Fruit fly (Drosophila melanogaster) whole organism, embryonic: ENCODE data around the gene TwdlV.

Experiments
- Awh ChIP-seq: fragments of 200-800 bp; sonication (Bioruptor generic); IDR thresholded peaks from 2 replicates; pipeline ENCODE4, ENCODE4 v1.3.6; 2022; ENCODE audit warnings: missing biosample characterization, missing genetic modification characterization
- BEAF-32 ChIP-seq: fragments of 200-800 bp; sonication (Bioruptor generic); optimal IDR thresholded peaks from 3 replicates; lab custom pipeline; 2017; ENCODE audit warnings: missing biosample characterization, missing genetic modification characterization, mild to moderate bottlenecking, moderate library complexity, missing genetic modification reagents
- CG10147 ChIP-seq: fragments of 200-800 bp; sonication (Bioruptor generic); optimal IDR thresholded peaks from 2 replicates; lab custom pipeline; 2019; ENCODE audit warnings: missing biosample characterization, mild to moderate bottlenecking, missing genetic modification characterization, moderate library complexity
- CG10209 ChIP-seq: fragments of 200-800 bp; sonication (Bioruptor generic); optimal IDR thresholded peaks from 3 replicates; lab custom pipeline; 2017; ENCODE audit warnings: missing biosample characterization, mild to moderate bottlenecking, missing genetic modification characterization, missing genetic modification reagents
- CG10274 ChIP-seq: fragments of 200-800 bp; sonication (Bioruptor generic); optimal IDR thresholded peaks from 3 replicates; lab custom pipeline; 2017; ENCODE audit warnings: missing biosample characterization, mild to moderate bottlenecking, missing genetic modification characterization
- CG11504 ChIP-seq: fragments of 200-800 bp; sonication (Bioruptor generic); optimal IDR thresholded peaks from 3 replicates; lab custom pipeline; 2019; ENCODE audit warnings: missing biosample characterization, mild to moderate bottlenecking, missing genetic modification characterization, moderate library complexity
- CG12391 ChIP-seq: fragments of 200-800 bp; sonication (Bioruptor generic); optimal IDR thresholded peaks from 3 replicates; lab custom pipeline; 2018; ENCODE audit warnings: missing biosample characterization, mild to moderate bottlenecking, missing genetic modification characterization, moderate library complexity
- CG12744 ChIP-seq: fragments of 200-800 bp; sonication (Bioruptor generic); optimal IDR thresholded peaks from 2 replicates; lab custom pipeline; 2016; ENCODE audit warnings: missing biosample characterization, missing genetic modification characterization
- CG14860 ChIP-seq: fragments of 200-800 bp; sonication (Bioruptor generic); IDR thresholded peaks from 3 replicates; pipeline ENCODE4 v1.3.6; 2022; ENCODE audit warnings: missing biosample characterization, missing genetic modification characterization; ENCODE audit not compliant: partially characterized antibody
- CG15514 ChIP-seq: fragments of 200-800 bp; sonication (Bioruptor generic); optimal IDR thresholded peaks from 3 replicates; lab custom pipeline; 2017; ENCODE audit warnings: missing biosample characterization, missing genetic modification characterization, mild to moderate bottlenecking, moderate library complexity, missing genetic modification reagents
- CG17568 ChIP-seq: fragments of 200-800 bp; sonication (Bioruptor generic); optimal IDR thresholded peaks from 2 replicates; lab custom pipeline; 2018; ENCODE audit warnings: missing biosample characterization, mild to moderate bottlenecking, missing genetic modification characterization, moderate library complexity
- CG2202 ChIP-seq: fragments of 200-800 bp; sonication (Bioruptor generic); optimal IDR thresholded peaks from 2 replicates; lab custom pipeline; 2018; ENCODE audit warnings: missing biosample characterization, mild to moderate bottlenecking, missing genetic modification characterization
- CG31388 ChIP-seq: fragments of 200-800 bp; sonication (Bioruptor generic); optimal IDR thresholded peaks from 2 replicates; lab custom pipeline; 2016; ENCODE audit warnings: missing biosample characterization, missing genetic modification characterization
- CG32532 ChIP-seq: fragments of 200-800 bp; sonication (Bioruptor generic); IDR thresholded peaks from 2 replicates; pipeline ENCODE4 v1.3.6; 2022; ENCODE audit warnings: missing biosample characterization, missing genetic modification characterization
- CG3281 ChIP-seq: fragments of 200-800 bp; sonication (Bioruptor generic); optimal IDR thresholded peaks from 3 replicates; lab custom pipeline; 2017; ENCODE audit warnings: missing biosample characterization, mild to moderate bottlenecking, missing genetic modification characterization
- CG43689 ChIP-seq: fragments of 200-800 bp; sonication (Bioruptor generic); IDR thresholded peaks from 2 replicates; pipeline ENCODE4 v1.3.6; 2022; ENCODE audit warnings: missing biosample characterization, missing genetic modification characterization
- CG4404 ChIP-seq: fragments of 200-800 bp; sonication (Bioruptor generic); IDR thresholded peaks from 2 replicates; pipeline ENCODE4 v1.3.6; 2022; ENCODE audit warnings: missing biosample characterization, missing genetic modification characterization
- CG6254 ChIP-seq: fragments of 200-800 bp; sonication (Bioruptor generic); optimal IDR thresholded peaks from 3 replicates; lab custom pipeline; 2017; ENCODE audit warnings: mild to moderate bottlenecking, missing biosample characterization, missing genetic modification reagents, missing genetic modification characterization
- CG6689 ChIP-seq: fragments of 200-800 bp; sonication (Bioruptor generic); IDR thresholded peaks from 2 replicates; pipeline ENCODE4 v1.3.6; 2022; ENCODE audit warnings: missing biosample characterization, missing genetic modification characterization
- CG7271 ChIP-seq: fragments of 200-800 bp; sonication (Bioruptor generic); optimal IDR thresholded peaks from 2 replicates; lab custom pipeline; 2018; ENCODE audit warnings: missing biosample characterization, mild to moderate bottlenecking, missing genetic modification characterization, moderate library complexity
- CG7745 ChIP-seq: fragments of 200-800 bp; sonication (Bioruptor generic); optimal IDR thresholded peaks from 2 replicates; lab custom pipeline; 2018; ENCODE audit warnings: missing biosample characterization, mild to moderate bottlenecking, missing genetic modification characterization, moderate library complexity
- CG8924 ChIP-seq: fragments of 200-800 bp; optimal IDR thresholded peaks from 3 replicates; lab custom pipeline; 2019; ENCODE audit warnings: missing biosample characterization, mild to moderate bottlenecking, missing genetic modification characterization, moderate library complexity
- CG9797 ChIP-seq: fragments of 200-800 bp; sonication (Bioruptor generic); optimal IDR thresholded peaks from 3 replicates; lab custom pipeline; 2018; ENCODE audit warnings: missing biosample characterization, mild to moderate bottlenecking, missing genetic modification characterization
- Dref ChIP-seq: fragments of 200-800 bp; sonication (Bioruptor generic); IDR thresholded peaks from 2 replicates; pipeline ENCODE4 v1.3.6; 2022; ENCODE audit warnings: missing biosample characterization, missing genetic modification characterization
- ERR ChIP-seq: fragments of 200-800 bp; sonication (Bioruptor generic); optimal IDR thresholded peaks from 2 replicates; lab custom pipeline; 2016; ENCODE audit warnings: missing biosample characterization, missing genetic modification characterization
- Hr39 ChIP-seq: fragments of >200 bp; optimal IDR thresholded peaks from 2 replicates; lab custom pipeline; 2017
- NfI ChIP-seq: fragments of 200-800 bp; sonication (Bioruptor generic); optimal IDR thresholded peaks from 3 replicates; lab custom pipeline; 2018; ENCODE audit warnings: missing biosample characterization, mild to moderate bottlenecking, missing genetic modification characterization, moderate library complexity
- Oaz ChIP-seq: fragments of 200-800 bp; sonication (Bioruptor generic); IDR thresholded peaks from 2 replicates; pipeline ENCODE4 v1.3.6; 2022; ENCODE audit warnings: missing biosample characterization, missing genetic modification characterization
- PHDP ChIP-seq: fragments of 200-800 bp; sonication (Bioruptor generic); optimal IDR thresholded peaks from 3 replicates; lab custom pipeline; 2018; ENCODE audit warnings: missing biosample characterization, mild to moderate bottlenecking, missing genetic modification characterization, moderate library complexity
- Pdp1 ChIP-seq, 2 experiments: fragments of 200-800 bp; sonication (Bioruptor generic); optimal IDR thresholded peaks; 3 replicates each; lab custom pipeline; 2016; ENCODE audit warnings: missing biosample characterization in 2 of 2, missing genetic modification characterization in 2 of 2, mild to moderate bottlenecking in 1 of 2, moderate library complexity in 1 of 2
- Scr ChIP-seq: fragments of 200-800 bp; sonication (Bioruptor generic); IDR thresholded peaks from 2 replicates; pipeline ENCODE4 v1.3.6; 2022; ENCODE audit warnings: missing biosample characterization, missing genetic modification characterization; ENCODE audit not compliant: partially characterized antibody
- Six4 ChIP-seq: fragments of 200-800 bp; sonication (Bioruptor generic); optimal IDR thresholded peaks from 2 replicates; lab custom pipeline; 2016; ENCODE audit warnings: missing biosample characterization, missing genetic modification characterization
- Ssrp ChIP-seq: fragments of 200-800 bp; sonication (Bioruptor generic); optimal IDR thresholded peaks from 2 replicates; lab custom pipeline; 2018; ENCODE audit warnings: missing biosample characterization, mild to moderate bottlenecking, missing genetic modification characterization, moderate library complexity
- TFAM ChIP-seq: fragments of 200-800 bp; sonication (Bioruptor generic); optimal IDR thresholded peaks from 2 replicates; lab custom pipeline; 2017; ENCODE audit warnings: missing biosample characterization, missing genetic modification characterization, inconsistent platforms
- ac ChIP-seq: fragments of 200-800 bp; sonication (Bioruptor generic); optimal IDR thresholded peaks from 3 replicates; lab custom pipeline; 2017; ENCODE audit warnings: missing biosample characterization, mild to moderate bottlenecking, missing genetic modification characterization
- cwo ChIP-seq: fragments of 200-800 bp; sonication (Bioruptor generic); optimal IDR thresholded peaks from 3 replicates; lab custom pipeline; 2017; ENCODE audit warnings: missing biosample characterization, missing genetic modification characterization, mild to moderate bottlenecking, moderate library complexity, missing genetic modification reagents
- dati ChIP-seq: fragments of 200-800 bp; sonication (Bioruptor generic); IDR thresholded peaks from 2 replicates; pipeline ENCODE4 v1.3.6; 2022; ENCODE audit warnings: missing biosample characterization, missing genetic modification characterization
- dimm ChIP-seq: fragments of 200-800 bp; sonication (Bioruptor generic); IDR thresholded peaks from 2 replicates; pipeline ENCODE4 v1.3.6; 2022; ENCODE audit warnings: missing biosample characterization, missing genetic modification characterization
- gsb ChIP-seq: fragments of 200-800 bp; sonication (Bioruptor generic); IDR thresholded peaks from 2 replicates; pipeline ENCODE4 v1.3.6; 2022; ENCODE audit warnings: missing biosample characterization, missing genetic modification characterization
- hb ChIP-seq: fragments of 200-800 bp; sonication (Bioruptor generic); IDR thresholded peaks from 3 replicates; pipeline ENCODE4 v1.3.6; 2022; ENCODE audit warnings: missing biosample characterization, missing genetic modification characterization; ENCODE audit not compliant: partially characterized antibody
- knrl ChIP-seq: fragments of 200-800 bp; sonication (Bioruptor generic); IDR thresholded peaks from 3 replicates; pipeline ENCODE4 v1.3.6; 2022; ENCODE audit warnings: missing biosample characterization, missing genetic modification characterization; ENCODE audit not compliant: partially characterized antibody
- maf-S ChIP-seq: fragments of 200-800 bp; sonication (Bioruptor generic); optimal IDR thresholded peaks from 2 replicates; lab custom pipeline; 2016; ENCODE audit warnings: missing biosample characterization, missing genetic modification characterization
- nerfin-2 ChIP-seq: fragments of 200-800 bp; sonication (Bioruptor generic); IDR thresholded peaks from 2 replicates; pipeline ENCODE4 v1.3.6; 2022; ENCODE audit warnings: missing biosample characterization, missing genetic modification characterization; ENCODE audit not compliant: partially characterized antibody
- pan ChIP-seq, 4 experiments: fragments of >200 bp in 3 of 4; fragments of 200-800 bp in 1 of 4; sonication (Bioruptor generic) in 1 of 4; optimal IDR thresholded peaks in 3 of 4; IDR thresholded peaks in 1 of 4; 2 replicates each; pipeline versions ENCODE4 v1.3.6 to Lab custom; 2017 to 2022; ENCODE audit warnings: missing biosample characterization in 2 of 4, missing genetic modification characterization in 2 of 4, mixed read lengths in 1 of 4
- repo ChIP-seq: fragments of 200-800 bp; sonication (Bioruptor generic); optimal IDR thresholded peaks from 2 replicates; lab custom pipeline; 2016; ENCODE audit warnings: missing biosample characterization, missing genetic modification characterization
- sens ChIP-seq: fragments of 200-800 bp; sonication (Bioruptor generic); peaks from one replicate; lab custom pipeline; 2016; ENCODE audit warnings: missing biosample characterization, missing genetic modification characterization
- so ChIP-seq: fragments of 200-800 bp; sonication (Bioruptor generic); IDR thresholded peaks from 3 replicates; pipeline ENCODE4 v1.3.6; 2022; ENCODE audit warnings: missing biosample characterization, missing genetic modification characterization
- vfl ChIP-seq: fragments of 200-800 bp; sonication (Bioruptor generic); optimal IDR thresholded peaks from 2 replicates; lab custom pipeline; 2016; ENCODE audit warnings: missing biosample characterization, missing genetic modification characterization
- wdn ChIP-seq: fragments of 200-800 bp; sonication (Bioruptor generic); IDR thresholded peaks from 2 replicates; pipeline ENCODE4 v1.3.6; 2022; ENCODE audit warnings: missing biosample characterization, missing genetic modification characterization
- zfh1 ChIP-seq: fragments of 200-800 bp; sonication (Bioruptor generic); IDR thresholded peaks from 3 replicates; pipeline ENCODE4 v1.3.6; 2022; ENCODE audit warnings: missing biosample characterization, missing genetic modification characterization

Gene TwdlV

dm6 chr3R:4214038-4214437, 40.5 kb upstream of the TwdlV start (continued):
- TF ChIP-seq zfh1 (GFP tag; lab: Robert Waterston, UW) (peak; percentile 93), BEAF-32 (GFP tag; lab: Kevin White, UChicago) (no peak), CG12391 (tag; lab: Kevin White, UChicago) (no peak), knrl (GFP tag; lab: Robert Waterston, UW) (no peak), CG10209 (peak; percentile 72), wdn (peak; percentile 69), CG31388 (peak; percentile 40), CG15514 (GFP tag; lab: Kevin White, UChicago) (peak; percentile 48), Scr (GFP tag; lab: Robert Waterston, UW) (no peak), CG7745 (tag; lab: Kevin White, UChicago) (no peak), CG7271 (no peak), repo (GFP tag; lab: Kevin White, UChicago) (peak; percentile 67), sens (GFP tag; lab: Kevin White, UChicago) (peak; percentile 95), Ssrp (tag; lab: Kevin White, UChicago) (peak; percentile 69), so (GFP tag; lab: Robert Waterston, UW) (peak; percentile 88), CG4404 (peak; percentile 76), Oaz (GFP tag; lab: Robert Waterston, UW) (peak; percentile 71), gsb (GFP tag; lab: Robert Waterston, UW) (peak; percentile 74), nerfin-2 (GFP tag; lab: Robert Waterston, UW) (no peak), Pdp1 (GFP tag; optimal IDR thresholded peaks at IDR 0.05; lab: Kevin White, UChicago) (peak; percentile 71 to 73), CG32532 (GFP tag; lab: Robert Waterston, UW) (peak; percentile 79), Dref (no peak), dimm (GFP tag; lab: Robert Waterston, UW) (peak; percentile 77), CG12744 (GFP tag; lab: Kevin White, UChicago) (no peak), PHDP (tag; lab: Kevin White, UChicago) (peak; percentile 61), dati (GFP tag; lab: Robert Waterston, UW) (peak; percentile 77), CG10147 (GFP tag; lab: Kevin White, UChicago) (no peak), TFAM (peak; percentile 14), vfl (GFP tag; lab: Kevin White, UChicago) (no peak), CG2202 (tag; lab: Kevin White, UChicago) (no peak), CG43689 (GFP tag; lab: Robert Waterston, UW) (peak; percentile 70), CG6254 (peak; percentile 60), Six4 (GFP tag; lab: Kevin White, UChicago) (peak; percentile 64), CG9797 (GFP tag; lab: Kevin White, UChicago) (no peak), Hr39 (no peak), ERR (GFP tag; lab: Kevin White, UChicago) (peak; percentile 13), CG11504 (tag; lab: Kevin White, UChicago) (peak; percentile 88), pan (optimal IDR thresholded peaks at IDR 0.05; lab: Kevin White, UChicago) (no peak), pan (GFP tag; optimal IDR thresholded peaks at IDR 0.05 in 1 of 2, IDR thresholded peaks at IDR 0.05 in 1 of 2) (peak in 1 of 2 experiments; percentile 92), CG8924 (peak; percentile 64), CG3281 (GFP tag; lab: Kevin White, UChicago) (peak; percentile 55), hb (GFP tag; lab: Robert Waterston, UW) (no peak), NfI (GFP tag; lab: Kevin White, UChicago) (peak; percentile 70), cwo (GFP tag; lab: Kevin White, UChicago) (peak; percentile 57), ac (GFP tag; lab: Kevin White, UChicago) (no peak), CG17568 (GFP tag; lab: Kevin White, UChicago) (no peak), CG14860 (no peak), CG6689 (GFP tag; lab: Robert Waterston, UW) (peak; percentile 88), CG10274 (GFP tag; lab: Kevin White, UChicago) (peak; percentile 37), maf-S (GFP tag; lab: Kevin White, UChicago) (peak; percentile 46), Awh (GFP tag; lab: Robert Waterston, UW) (peak; percentile 90)
